Fruit fly (Drosophila melanogaster) whole organism, embryonic: ENCODE data around the gene Tango2.

ENCODE experiments used
- CG1024 ChIP-seq: fragments of 200-800 bp; sonication (Bioruptor generic); IDR thresholded peaks from 2 replicates; pipeline ENCODE4 v1.3.6; 2022; ENCODE audit warnings: missing biosample characterization, missing genetic modification characterization
- CG10543 ChIP-seq: fragments of 200-800 bp; sonication (Bioruptor generic); optimal IDR thresholded peaks from 3 replicates; lab custom pipeline; 2017; ENCODE audit warnings: missing biosample characterization, mild to moderate bottlenecking, missing genetic modification characterization, moderate library complexity
- CG11085 ChIP-seq: fragments of 200-800 bp; sonication (Bioruptor generic); IDR thresholded peaks from 2 replicates; pipeline ENCODE4 v1.3.6; 2022; ENCODE audit warnings: missing biosample characterization, missing genetic modification characterization
- CG11560 ChIP-seq: fragments of 200-800 bp; sonication (Bioruptor generic); IDR thresholded peaks from 3 replicates; pipeline ENCODE4 v1.3.6; 2022; ENCODE audit warnings: missing biosample characterization, missing genetic modification characterization
- CG14710 ChIP-seq: fragments of 200-800 bp; sonication (Bioruptor generic); optimal IDR thresholded peaks from 3 replicates; lab custom pipeline; 2019; ENCODE audit warnings: missing biosample characterization, mild to moderate bottlenecking, missing genetic modification characterization, moderate library complexity
- CG16813 ChIP-seq: fragments of 200-800 bp; sonication (Bioruptor generic); IDR thresholded peaks from 3 replicates; pipeline ENCODE4 v1.3.6; 2022; ENCODE audit warnings: missing biosample characterization, missing genetic modification characterization; ENCODE audit not compliant: partially characterized antibody
- CG17186 ChIP-seq: fragments of 200-800 bp; sonication (Bioruptor generic); optimal IDR thresholded peaks from 3 replicates; lab custom pipeline; 2017; ENCODE audit warnings: missing biosample characterization, missing genetic modification reagents, missing genetic modification characterization
- CG32772 ChIP-seq: fragments of 200-800 bp; sonication (Bioruptor generic); IDR thresholded peaks from 2 replicates; pipeline ENCODE4 v1.3.6; 2022; ENCODE audit warnings: missing biosample characterization, missing genetic modification characterization
- CG4424 ChIP-seq: fragments of 200-800 bp; sonication (Bioruptor generic); optimal IDR thresholded peaks from 3 replicates; lab custom pipeline; 2016; ENCODE audit warnings: missing biosample characterization, missing genetic modification characterization
- CG7556 ChIP-seq: fragments of 200-800 bp; sonication (Bioruptor generic); optimal IDR thresholded peaks from 2 replicates; lab custom pipeline; 2017; ENCODE audit warnings: missing biosample characterization, mild to moderate bottlenecking, missing genetic modification characterization
- CG8478 ChIP-seq: fragments of >200 bp; optimal IDR thresholded peaks from 2 replicates; lab custom pipeline; 2018
- CHES-1-like ChIP-seq: fragments of 200-800 bp; sonication (Bioruptor generic); optimal IDR thresholded peaks from 2 replicates; lab custom pipeline; 2016; ENCODE audit warnings: missing biosample characterization, missing genetic modification characterization
- Dbx ChIP-seq: fragments of 200-800 bp; sonication (Bioruptor generic); IDR thresholded peaks from 3 replicates; pipeline ENCODE4 v1.3.6; 2022; ENCODE audit warnings: missing biosample characterization, missing genetic modification characterization
- Dref ChIP-seq: fragments of 200-800 bp; sonication (Bioruptor generic); IDR thresholded peaks from 2 replicates; pipeline ENCODE4 v1.3.6; 2022; ENCODE audit warnings: missing biosample characterization, missing genetic modification characterization
- E2f1 ChIP-seq: fragments of 200-800 bp; sonication (Bioruptor generic); IDR thresholded peaks from 2 replicates; pipeline ENCODE4 v1.3.6; 2022; ENCODE audit warnings: missing biosample characterization, missing genetic modification characterization
- E2f2 ChIP-seq: fragments of 200-800 bp; sonication (Bioruptor generic); IDR thresholded peaks from 2 replicates; pipeline ENCODE4 v1.3.6; 2022; ENCODE audit warnings: missing biosample characterization, missing genetic modification characterization
- Fer1 ChIP-seq: fragments of 200-800 bp; sonication (Bioruptor generic); optimal IDR thresholded peaks from 2 replicates; lab custom pipeline; 2017; ENCODE audit warnings: missing biosample characterization, mild to moderate bottlenecking, missing genetic modification characterization
- HLH3B ChIP-seq: fragments of 200-800 bp; sonication (Bioruptor generic); IDR thresholded peaks from 2 replicates; pipeline ENCODE4 v1.3.6; 2022; ENCODE audit warnings: missing biosample characterization, missing genetic modification characterization
- HLH4C ChIP-seq: fragments of 200-800 bp; sonication (Bioruptor generic); IDR thresholded peaks from 3 replicates; pipeline ENCODE4 v1.3.6; 2022; ENCODE audit warnings: missing biosample characterization, missing genetic modification characterization; ENCODE audit not compliant: partially characterized antibody
- Mrtf ChIP-seq: fragments of 200-800 bp; sonication (Bioruptor generic); IDR thresholded peaks from 3 replicates; pipeline ENCODE4 v1.3.6; 2022; ENCODE audit warnings: missing biosample characterization, missing genetic modification characterization
- Myb ChIP-seq: fragments of 200-800 bp; sonication (Bioruptor generic); optimal IDR thresholded peaks from 2 replicates; lab custom pipeline; 2016; ENCODE audit warnings: missing biosample characterization, missing genetic modification characterization
- NFAT ChIP-seq: fragments of 200-800 bp; sonication (Bioruptor generic); IDR thresholded peaks from 2 replicates; pipeline ENCODE4 v1.3.6; 2022; ENCODE audit warnings: missing biosample characterization, missing genetic modification characterization
- Optix ChIP-seq: fragments of 200-800 bp; sonication (Bioruptor generic); IDR thresholded peaks from 3 replicates; pipeline ENCODE4 v1.3.6; 2022; ENCODE audit warnings: missing biosample characterization, missing genetic modification characterization
- Rx ChIP-seq: fragments of 200-800 bp; sonication (Bioruptor generic); IDR thresholded peaks from 2 replicates; pipeline ENCODE4 v1.3.6; 2022; ENCODE audit warnings: missing biosample characterization, missing genetic modification characterization
- Sox102F ChIP-seq: fragments of 200-800 bp; sonication (Bioruptor generic); optimal IDR thresholded peaks from 2 replicates; lab custom pipeline; 2018; ENCODE audit warnings: missing biosample characterization, mild to moderate bottlenecking, missing genetic modification characterization, moderate library complexity
- Sry-δ ChIP-seq: fragments of 200-800 bp; sonication (Bioruptor generic); optimal IDR thresholded peaks from 2 replicates; lab custom pipeline; 2016; ENCODE audit warnings: missing biosample characterization, missing genetic modification characterization
- Ssrp ChIP-seq: fragments of 200-800 bp; sonication (Bioruptor generic); optimal IDR thresholded peaks from 2 replicates; lab custom pipeline; 2018; ENCODE audit warnings: missing biosample characterization, mild to moderate bottlenecking, missing genetic modification characterization, moderate library complexity
- abd-A ChIP-seq: fragments of 200-800 bp; sonication (Bioruptor generic); optimal IDR thresholded peaks from 3 replicates; lab custom pipeline; 2019; ENCODE audit warnings: missing biosample characterization, mild to moderate bottlenecking, missing genetic modification characterization, moderate library complexity
- ase ChIP-seq: fragments of 200-800 bp; sonication (Bioruptor generic); IDR thresholded peaks from 3 replicates; pipeline ENCODE4 v1.3.6; 2022; ENCODE audit warnings: missing biosample characterization, missing genetic modification characterization
- caup ChIP-seq: fragments of 200-800 bp; sonication (Bioruptor generic); optimal IDR thresholded peaks from 3 replicates; lab custom pipeline; 2017; ENCODE audit warnings: missing biosample characterization, mild to moderate bottlenecking, missing genetic modification characterization, moderate library complexity; ENCODE audit not compliant: severe bottlenecking
- cg ChIP-seq: fragments of 200-800 bp; sonication (Bioruptor generic); optimal IDR thresholded peaks from 3 replicates; lab custom pipeline; 2019; ENCODE audit warnings: missing biosample characterization, mild to moderate bottlenecking, missing genetic modification characterization, moderate library complexity
- chinmo ChIP-seq: fragments of 200-800 bp; sonication (Bioruptor generic); IDR thresholded peaks from 4 replicates; pipeline ENCODE4 v1.3.6; 2022; ENCODE audit warnings: missing biosample characterization, missing genetic modification characterization; ENCODE audit not compliant: partially characterized antibody
- dan ChIP-seq: fragments of 200-800 bp; sonication (Bioruptor generic); IDR thresholded peaks from 2 replicates; pipeline ENCODE4 v1.3.6; 2022; ENCODE audit warnings: missing biosample characterization, missing genetic modification characterization
- grn ChIP-seq: fragments of 200-800 bp; sonication (Bioruptor generic); optimal IDR thresholded peaks from 3 replicates; lab custom pipeline; 2017; ENCODE audit warnings: missing biosample characterization, missing genetic modification characterization
- h ChIP-seq: fragments of >200 bp; optimal IDR thresholded peaks from 2 replicates; lab custom pipeline; 2017
- hkb ChIP-seq, 2 experiments: fragments of 200-800 bp in 1 of 2; fragments of >200 bp in 1 of 2; sonication (Bioruptor generic) in 1 of 2; IDR thresholded peaks in 1 of 2; optimal IDR thresholded peaks in 1 of 2; 2 replicates each; pipeline versions ENCODE4 v1.3.6 to Lab custom; 2017 to 2022; ENCODE audit warnings: missing biosample characterization in 1 of 2, missing genetic modification characterization in 1 of 2
- lmd ChIP-seq: fragments of 200-800 bp; sonication (Bioruptor generic); IDR thresholded peaks from 2 replicates; pipeline ENCODE4 v1.3.6; 2022; ENCODE audit warnings: missing biosample characterization, missing genetic modification characterization
- lov ChIP-seq, 2 experiments: fragments of 200-800 bp in 1 of 2; fragments of >200 bp in 1 of 2; sonication (Bioruptor generic) in 1 of 2; IDR thresholded peaks in 1 of 2; optimal IDR thresholded peaks in 1 of 2; 2 replicates in 1 of 2; 3 replicates in 1 of 2; pipeline versions ENCODE4 v1.3.6 to Lab custom; 2017 to 2022; ENCODE audit warnings: missing biosample characterization in 1 of 2, missing genetic modification characterization in 1 of 2
- nau ChIP-seq: fragments of 200-800 bp; sonication (Bioruptor generic); optimal IDR thresholded peaks from 3 replicates; lab custom pipeline; 2017; ENCODE audit warnings: missing biosample characterization, mild to moderate bottlenecking, missing genetic modification characterization, missing genetic modification reagents
- oc ChIP-seq: fragments of 200-800 bp; sonication (Bioruptor generic); optimal IDR thresholded peaks from 2 replicates; lab custom pipeline; 2018; ENCODE audit warnings: missing biosample characterization, mild to moderate bottlenecking, missing genetic modification characterization, moderate library complexity
- peb ChIP-seq: fragments of 200-800 bp; sonication (Bioruptor generic); IDR thresholded peaks from 2 replicates; pipeline ENCODE4 v1.3.6; 2022; ENCODE audit warnings: missing biosample characterization, missing genetic modification characterization
- sens ChIP-seq: fragments of 200-800 bp; sonication (Bioruptor generic); peaks from one replicate; lab custom pipeline; 2016; ENCODE audit warnings: missing biosample characterization, missing genetic modification characterization
- shn ChIP-seq: fragments of 200-800 bp; sonication (Bioruptor generic); optimal IDR thresholded peaks from 3 replicates; lab custom pipeline; 2016; ENCODE audit warnings: missing biosample characterization, missing genetic modification characterization
- tap ChIP-seq: fragments of 200-800 bp; optimal IDR thresholded peaks from 3 replicates; lab custom pipeline; 2019; ENCODE audit warnings: missing biosample characterization, mild to moderate bottlenecking, missing genetic modification characterization, moderate library complexity
- tll ChIP-seq, 2 experiments: fragments of 200-800 bp in 1 of 2; fragments of >200 bp in 1 of 2; sonication (Bioruptor generic) in 1 of 2; optimal IDR thresholded peaks; 2 replicates each; lab custom pipeline; 2017 to 2019; ENCODE audit warnings: missing biosample characterization in 2 of 2, missing genetic modification characterization in 2 of 2, mild to moderate bottlenecking in 1 of 2, moderate library complexity in 1 of 2
- tna ChIP-seq: fragments of 200-800 bp; sonication (Bioruptor generic); IDR thresholded peaks from 2 replicates; pipeline ENCODE4 v1.3.6; 2022; ENCODE audit warnings: missing biosample characterization, missing genetic modification characterization; ENCODE audit not compliant: partially characterized antibody
- unpg ChIP-seq: fragments of 200-800 bp; sonication (Bioruptor generic); optimal IDR thresholded peaks from 3 replicates; lab custom pipeline; 2018; ENCODE audit warnings: missing biosample characterization, mild to moderate bottlenecking, missing genetic modification characterization, moderate library complexity
- vfl ChIP-seq: fragments of 200-800 bp; sonication (Bioruptor generic); optimal IDR thresholded peaks from 2 replicates; lab custom pipeline; 2016; ENCODE audit warnings: missing biosample characterization, missing genetic modification characterization
- zfh2 ChIP-seq: fragments of 200-800 bp; sonication (Bioruptor generic); optimal IDR thresholded peaks from 2 replicates; lab custom pipeline; 2016; ENCODE audit warnings: missing biosample characterization, missing genetic modification characterization

Gene Tango2

DNA sequence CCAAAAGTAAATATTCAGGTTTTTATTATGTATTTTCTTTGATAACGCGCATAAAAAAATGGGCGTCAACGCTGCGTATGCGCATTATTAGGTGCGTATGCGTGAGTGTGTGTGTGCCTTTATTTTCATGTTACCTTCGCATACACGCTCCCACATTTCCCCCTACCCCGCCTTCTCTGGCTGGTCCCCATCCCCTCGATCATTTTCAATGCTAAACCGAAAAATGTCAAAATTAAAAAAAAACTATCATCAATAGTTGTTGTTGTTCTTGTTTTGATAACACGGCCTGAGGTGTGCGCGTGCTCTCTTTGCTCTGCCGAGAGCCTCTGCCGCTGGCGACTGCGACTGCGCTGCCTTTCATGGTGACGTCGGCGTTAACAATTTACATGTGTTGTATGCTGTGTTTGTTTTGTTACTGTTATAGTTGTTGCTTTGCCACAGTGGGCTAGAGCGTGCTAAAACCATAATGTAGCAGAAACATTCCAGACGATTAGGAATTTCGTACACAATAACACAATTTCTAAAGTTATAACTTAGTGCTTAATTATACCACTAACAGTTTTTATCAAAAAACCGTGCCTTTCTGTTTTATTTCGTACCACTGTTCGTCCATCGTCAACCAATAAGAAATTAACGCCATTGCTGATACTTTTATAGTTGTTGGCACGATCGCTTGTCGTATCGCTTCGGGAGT is 23.4 kb downstream of the Tango2 start (continued):
- peak; percentile 99 for TF ChIP-seq lmd (GFP tag; lab: Robert Waterston, UW)
- peak; percentile 99 for TF ChIP-seq tap (tag; lab: Kevin White, UChicago)
- TF ChIP-seq oc (tag; lab: Kevin White, UChicago): peak; percentile 99
- TF ChIP-seq sens (GFP tag; lab: Kevin White, UChicago): peak; percentile 100
- TF ChIP-seq ase (GFP tag; lab: Robert Waterston, UW): peak; percentile 99
- no peak for TF ChIP-seq CG8478 (lab: Kevin White, UChicago)
- peak; percentile 98 for TF ChIP-seq caup (GFP tag; lab: Kevin White, UChicago)
- TF ChIP-seq zfh2 (GFP tag; lab: Kevin White, UChicago): peak; percentile 98
- peak; percentile 96 for TF ChIP-seq CG14710
- TF ChIP-seq Dref (GFP tag; lab: Robert Waterston, UW): no peak
- peak; percentile 98 for TF ChIP-seq Ssrp
- peak; percentile 99 for TF ChIP-seq Sox102F (GFP tag; lab: Kevin White, UChicago)
- peak; percentile 99 for TF ChIP-seq CG32772 (GFP tag; lab: Robert Waterston, UW)
- peak; percentile 98 for TF ChIP-seq CG7556 (GFP tag; lab: Kevin White, UChicago)
- TF ChIP-seq CG4424 (GFP tag; lab: Kevin White, UChicago): peak; percentile 99
- TF ChIP-seq nau (GFP tag; lab: Kevin White, UChicago): peak; percentile 99
- peak; percentile 83; the same call in 1 of the 4 replicates for TF ChIP-seq chinmo (GFP tag; lab: Robert Waterston, UW)
- peak; percentile 99 for TF ChIP-seq Fer1
- TF ChIP-seq E2f1: peak; percentile 99
- peak; percentile 66 for TF ChIP-seq HLH4C (GFP tag; lab: Robert Waterston, UW)
- no peak for TF ChIP-seq hkb (optimal IDR thresholded peaks at IDR 0.05; lab: Kevin White, UChicago)
- peak; percentile 99 for TF ChIP-seq hkb (GFP tag; IDR thresholded peaks at IDR 0.05; lab: Robert Waterston, UW)
- peak; percentile 99 for TF ChIP-seq unpg (GFP tag; lab: Kevin White, UChicago)
- peak; percentile 53 for TF ChIP-seq cg
- peak; percentile 93 for TF ChIP-seq CG11560 (tag; lab: Robert Waterston, UW)
- TF ChIP-seq HLH3B (GFP tag; lab: Robert Waterston, UW): peak; percentile 99
- peak; percentile 95 for TF ChIP-seq CG17186 (GFP tag; lab: Kevin White, UChicago)
- no peak for TF ChIP-seq h (lab: Kevin White, UChicago)
- peak; percentile 99 for TF ChIP-seq CHES-1-like (GFP tag; lab: Kevin White, UChicago)
- peak; percentile 98 for TF ChIP-seq CG10543 (GFP tag; lab: Kevin White, UChicago)
- TF ChIP-seq Myb (GFP tag; lab: Kevin White, UChicago): peak; percentile 91
- TF ChIP-seq E2f2: peak; percentile 88
- TF ChIP-seq grn (GFP tag; lab: Kevin White, UChicago): peak; percentile 86
- TF ChIP-seq lov (optimal IDR thresholded peaks at IDR 0.05; lab: Kevin White, UChicago): no peak
- peak; percentile 99 for TF ChIP-seq lov (GFP tag; IDR thresholded peaks at IDR 0.05; lab: Robert Waterston, UW)
- TF ChIP-seq NFAT (GFP tag; lab: Robert Waterston, UW): peak; percentile 100
- peak; percentile 97 for TF ChIP-seq vfl (GFP tag; lab: Kevin White, UChicago)
- peak; percentile 98 for TF ChIP-seq shn
- TF ChIP-seq peb: peak; percentile 98
- peak; percentile 60 for TF ChIP-seq CG16813 (GFP tag; lab: Robert Waterston, UW)
- peak; percentile 99 for TF ChIP-seq Rx (GFP tag; lab: Robert Waterston, UW)
- peak in 1 of 2 experiments; percentile 39 for TF ChIP-seq tll (GFP tag; optimal IDR thresholded peaks at IDR 0.05; lab: Kevin White, UChicago)
- peak; percentile 92 for TF ChIP-seq dan (GFP tag; lab: Robert Waterston, UW)
- TF ChIP-seq abd-A: peak; percentile 99
- TF ChIP-seq Mrtf: peak; percentile 99
- TF ChIP-seq Optix (GFP tag; lab: Robert Waterston, UW): peak; percentile 99
- TF ChIP-seq CG11085 (GFP tag; lab: Robert Waterston, UW): peak; percentile 98
- peak; percentile 97 for TF ChIP-seq CG1024 (GFP tag; lab: Robert Waterston, UW)
- peak; percentile 81 for TF ChIP-seq tna (GFP tag; lab: Robert Waterston, UW)
- peak; percentile 98 for TF ChIP-seq Dbx (GFP tag; lab: Robert Waterston, UW)
- peak; percentile 77 for TF ChIP-seq Sry-δ (GFP tag; lab: Kevin White, UChicago)
